Fruit fly (Drosophila melanogaster): ENCODE results near the gene CG7920.

The CG7920 gene

DNA sequence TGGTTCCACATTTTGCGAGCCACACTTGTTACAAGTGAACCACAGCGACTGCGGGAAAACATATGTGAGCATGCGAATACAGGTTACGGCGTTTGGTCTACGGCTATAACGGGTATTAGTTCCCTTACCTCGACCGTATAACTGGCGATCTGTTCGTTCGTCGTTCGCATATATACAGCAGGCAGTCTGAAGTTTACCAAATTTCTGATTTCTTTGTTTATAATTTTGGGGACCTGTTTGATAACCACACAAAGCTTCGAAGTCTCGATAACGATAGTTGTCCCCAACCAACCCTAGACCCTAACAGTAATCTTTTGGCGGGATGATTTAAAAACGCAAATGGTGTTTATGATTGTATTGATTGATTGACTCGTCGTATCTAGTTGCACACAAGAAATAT, 21.9 kb downstream of the CG7920 start, which contains the start of gene Acph-1:
TSS of gene Acph-1 (minus strand) at position 278 of the 400 bp plus-strand sequence.
- TF ChIP-seq bab1 (GFP tag; optimal IDR thresholded peaks at IDR 0.05), result peak; percentile 6
- TF ChIP-seq ovo (GFP tag; optimal IDR thresholded peaks at IDR 0.05), result no peak
- no peak for TF ChIP-seq CG12768 (GFP tag; optimal IDR thresholded peaks at IDR 0.05)

DNA sequence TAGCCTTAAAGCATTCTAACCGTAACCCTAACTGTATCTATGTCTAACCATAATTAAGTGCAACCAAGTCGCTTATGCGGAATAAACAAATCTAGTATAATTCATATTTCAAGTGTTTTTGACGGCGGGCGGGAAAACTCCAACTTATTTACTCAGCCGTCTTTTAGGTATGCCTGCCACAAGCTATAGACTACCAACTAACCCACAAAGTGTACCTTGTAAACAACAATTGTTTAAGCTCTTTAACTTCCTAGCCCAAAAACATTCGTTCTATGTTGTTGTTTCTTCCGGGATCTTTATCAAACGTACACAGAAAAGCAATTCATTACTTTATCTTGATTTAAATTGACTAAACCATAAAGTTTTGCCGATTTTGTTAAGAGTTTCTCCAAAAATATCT, 24.4 kb downstream of the CG7920 start:
- TF ChIP-seq kay (GFP tag; ENCODE audit: borderline replicate concordance) (no peak), cic (GFP tag; optimal IDR thresholded peaks at IDR 0.05) (no peak), pad (GFP tag; optimal IDR thresholded peaks at IDR 0.05) (no peak), ovo (GFP tag; optimal IDR thresholded peaks at IDR 0.05) (no peak), CG11617 (GFP tag; optimal IDR thresholded peaks at IDR 0.05) (no peak), CG14711 (tag; optimal IDR thresholded peaks at IDR 0.05) (no peak), tj (GFP tag; optimal IDR thresholded peaks at IDR 0.05) (no peak), Mnt (GFP tag; optimal IDR thresholded peaks at IDR 0.05) (no peak), bab1 (GFP tag; optimal IDR thresholded peaks at IDR 0.05) (no peak), Hr96 (GFP tag; optimal IDR thresholded peaks at IDR 0.05) (no peak)

DNA sequence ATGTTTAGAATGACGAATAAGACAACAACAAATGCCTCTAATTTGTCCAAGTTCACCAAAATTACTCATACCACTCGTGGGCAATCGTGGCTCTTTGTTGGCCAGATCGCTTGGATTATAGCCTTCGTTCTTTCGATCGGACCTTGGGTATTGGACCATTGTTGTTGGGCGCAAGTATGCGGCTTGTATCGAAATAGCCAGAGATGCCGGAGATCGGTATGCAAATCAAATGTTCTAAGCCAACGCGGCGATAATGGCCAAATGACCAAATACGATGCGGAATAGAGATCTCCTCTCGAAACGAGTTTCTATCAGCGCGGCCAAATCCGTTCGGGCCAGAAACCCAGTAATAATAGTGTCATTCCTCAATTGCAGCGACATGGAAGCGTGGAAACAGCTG, 29.9 kb downstream of the CG7920 start:
- TF ChIP-seq CG12768 (GFP tag; optimal IDR thresholded peaks at IDR 0.05), result no peak
- no peak for TF ChIP-seq CG5204 (GFP tag; optimal IDR thresholded peaks at IDR 0.05)
- no peak for TF ChIP-seq Clk (GFP tag; optimal IDR thresholded peaks at IDR 0.05)
- TF ChIP-seq bab1 (GFP tag; optimal IDR thresholded peaks at IDR 0.05), result no peak
- no peak for TF ChIP-seq pad (GFP tag; optimal IDR thresholded peaks at IDR 0.05)
- no peak for TF ChIP-seq CG33017 (tag; optimal IDR thresholded peaks at IDR 0.05)
- no peak for TF ChIP-seq cnc (optimal IDR thresholded peaks at IDR 0.05)
- no peak for TF ChIP-seq CG14711 (tag; optimal IDR thresholded peaks at IDR 0.05)
- no peak for TF ChIP-seq cic (GFP tag; optimal IDR thresholded peaks at IDR 0.05)
- no peak for TF ChIP-seq Crg-1 (GFP tag; optimal IDR thresholded peaks at IDR 0.05)
- no peak for TF ChIP-seq ovo (GFP tag; optimal IDR thresholded peaks at IDR 0.05)

DNA sequence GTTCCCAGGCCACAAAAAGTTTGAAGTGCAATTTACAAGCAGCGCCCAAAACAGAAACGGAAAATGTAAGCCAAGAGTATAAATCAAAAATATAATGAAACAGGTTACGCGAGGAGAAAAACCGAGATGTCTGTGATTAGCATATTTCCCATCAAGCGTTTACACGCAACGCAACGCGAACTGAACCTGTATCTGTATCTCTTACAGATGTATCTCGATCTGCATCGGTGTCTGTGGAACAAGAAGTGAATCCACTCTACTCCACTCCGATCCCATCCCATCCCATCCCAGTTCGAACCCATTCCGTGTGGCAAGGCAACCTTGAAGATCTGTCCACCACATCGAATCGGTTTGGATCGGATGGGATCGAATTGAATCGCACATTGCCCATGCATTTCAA, 31.2 kb downstream of the CG7920 start:
- no peak for TF ChIP-seq Hr96 (GFP tag; optimal IDR thresholded peaks at IDR 0.05)
- no peak for TF ChIP-seq CG5204 (GFP tag; optimal IDR thresholded peaks at IDR 0.05)
- TF ChIP-seq CG33017 (tag; optimal IDR thresholded peaks at IDR 0.05), result no peak
- TF ChIP-seq cnc (optimal IDR thresholded peaks at IDR 0.05), result no peak
- no peak for TF ChIP-seq cic (GFP tag; optimal IDR thresholded peaks at IDR 0.05)
- no peak for TF ChIP-seq toe (GFP tag; optimal IDR thresholded peaks at IDR 0.05)
- no peak for TF ChIP-seq CG7101 (tag; optimal IDR thresholded peaks at IDR 0.05)
- TF ChIP-seq Clk (GFP tag; optimal IDR thresholded peaks at IDR 0.05), result no peak
- no peak for TF ChIP-seq CG1620 (GFP tag; optimal IDR thresholded peaks at IDR 0.05)
- TF ChIP-seq pad (GFP tag; optimal IDR thresholded peaks at IDR 0.05), result no peak
- no peak for TF ChIP-seq CG7045 (GFP tag; optimal IDR thresholded peaks at IDR 0.05)
- no peak for TF ChIP-seq CG11617 (GFP tag; optimal IDR thresholded peaks at IDR 0.05)
- TF ChIP-seq bab1 (GFP tag; optimal IDR thresholded peaks at IDR 0.05), result no peak

- TF ChIP-seq Clk (GFP tag; optimal IDR thresholded peaks at IDR 0.05) (no peak), tj (GFP tag; optimal IDR thresholded peaks at IDR 0.05) (no peak), CG7045 (GFP tag; optimal IDR thresholded peaks at IDR 0.05) (no peak), Crg-1 (GFP tag; optimal IDR thresholded peaks at IDR 0.05) (no peak), pad (GFP tag; optimal IDR thresholded peaks at IDR 0.05) (no peak)
Measured at dm6 chr3R:29983073-29983544, 32.0 kb downstream of the CG7920 start, which contains the start of gene CG7896. Gene CG7896 (plus strand): TSS chr3R:29983426.

- TF ChIP-seq cnc (optimal IDR thresholded peaks at IDR 0.05), result no peak
- TF ChIP-seq bab1 (GFP tag; optimal IDR thresholded peaks at IDR 0.05), result no peak
- TF ChIP-seq Hr96 (GFP tag; optimal IDR thresholded peaks at IDR 0.05), result no peak
- TF ChIP-seq Clk (GFP tag; optimal IDR thresholded peaks at IDR 0.05), result no peak
- no peak for TF ChIP-seq CG5204 (GFP tag; optimal IDR thresholded peaks at IDR 0.05)
- no peak for TF ChIP-seq CG1620 (GFP tag; optimal IDR thresholded peaks at IDR 0.05)
- TF ChIP-seq tj (GFP tag; optimal IDR thresholded peaks at IDR 0.05), result no peak
- no peak for TF ChIP-seq CG12768 (GFP tag; optimal IDR thresholded peaks at IDR 0.05)
Measured at dm6 chr3R:29982027-29982426, 33.1 kb downstream of the CG7920 start.

dm6 chr3R:29981479-29981878, 33.6 kb downstream of the CG7920 start:
- no peak for TF ChIP-seq ovo (GFP tag; optimal IDR thresholded peaks at IDR 0.05)
- TF ChIP-seq toe (GFP tag; optimal IDR thresholded peaks at IDR 0.05), result no peak
- no peak for TF ChIP-seq CG1620 (GFP tag; optimal IDR thresholded peaks at IDR 0.05)
- no peak for TF ChIP-seq CG7101 (tag; optimal IDR thresholded peaks at IDR 0.05)

dm6 chr3R:29978595-29978994, 36.5 kb downstream of the CG7920 start:
- TF ChIP-seq CG12768 (GFP tag; optimal IDR thresholded peaks at IDR 0.05) (no peak), Clk (GFP tag; optimal IDR thresholded peaks at IDR 0.05) (no peak), CG5204 (GFP tag; optimal IDR thresholded peaks at IDR 0.05) (no peak), toe (GFP tag; optimal IDR thresholded peaks at IDR 0.05) (no peak), CG7101 (tag; optimal IDR thresholded peaks at IDR 0.05) (no peak), CG33017 (tag; optimal IDR thresholded peaks at IDR 0.05) (no peak), kay (GFP tag; ENCODE audit: borderline replicate concordance) (no peak), CG14711 (tag; optimal IDR thresholded peaks at IDR 0.05) (no peak), CG1620 (GFP tag; optimal IDR thresholded peaks at IDR 0.05) (no peak), bab1 (GFP tag; optimal IDR thresholded peaks at IDR 0.05) (no peak), ovo (GFP tag; optimal IDR thresholded peaks at IDR 0.05) (no peak), Mnt (GFP tag; optimal IDR thresholded peaks at IDR 0.05) (no peak), cnc (optimal IDR thresholded peaks at IDR 0.05) (no peak), CG7045 (GFP tag; optimal IDR thresholded peaks at IDR 0.05) (no peak), pad (GFP tag; optimal IDR thresholded peaks at IDR 0.05) (no peak), cic (GFP tag; optimal IDR thresholded peaks at IDR 0.05) (no peak), CG11617 (GFP tag; optimal IDR thresholded peaks at IDR 0.05) (no peak), Hr96 (GFP tag; optimal IDR thresholded peaks at IDR 0.05) (no peak), Crg-1 (GFP tag; optimal IDR thresholded peaks at IDR 0.05) (no peak)
